Fruit fly (Drosophila melanogaster): ENCODE data around the gene SNF4Agamma.
A peak's percentile ranks its signal among the peaks of the same experiment; 100 is the strongest.

The SNF4Agamma gene

DNA sequence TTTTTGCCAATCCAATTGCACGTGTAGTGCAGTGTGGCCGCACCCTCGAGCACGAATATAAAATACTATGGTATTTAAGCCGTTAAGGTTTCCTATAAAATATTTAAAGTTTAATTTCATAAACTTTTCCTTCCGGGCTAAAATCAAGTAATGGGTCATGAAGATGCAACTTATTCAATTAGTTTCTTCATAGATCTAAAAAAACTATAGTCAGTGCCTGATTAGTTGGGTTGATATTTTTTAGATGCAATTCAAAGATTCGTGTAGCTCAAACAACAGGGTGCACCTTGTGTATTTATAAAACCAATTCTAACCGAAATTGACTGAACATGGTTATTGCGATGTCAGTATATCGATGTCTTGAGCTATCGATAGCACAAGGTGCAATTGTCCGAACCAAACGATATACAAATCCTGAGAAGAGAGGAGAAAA, 78.2 kb downstream of the SNF4Agamma start, which contains the start of the genes Smyd5 and Oga (continued):
- peak; percentile 93 for TF ChIP-seq CG7963 (GFP tag; IDR thresholded peaks at IDR 0.05; ENCODE audit: partially characterized antibody)
- peak; percentile 10 for TF ChIP-seq CG10462 (GFP tag; optimal IDR thresholded peaks at IDR 0.05)
- TF ChIP-seq ham (GFP tag; IDR thresholded peaks at IDR 0.05) = no peak
- TF ChIP-seq CG6683 (GFP tag; optimal IDR thresholded peaks at IDR 0.05) = no peak
- TF ChIP-seq Sox100B (GFP tag; optimal IDR thresholded peaks at IDR 0.05) = no peak
- TF ChIP-seq tll (GFP tag; optimal IDR thresholded peaks at IDR 0.05) = peak in 1 of 2 experiments; percentile 74
- TF ChIP-seq pb (GFP tag; optimal IDR thresholded peaks at IDR 0.05) = no peak
- TF ChIP-seq tap (tag; optimal IDR thresholded peaks at IDR 0.05) = no peak
- no peak for TF ChIP-seq shn (GFP tag; optimal IDR thresholded peaks at IDR 0.05)
- no peak for TF ChIP-seq CG10654 (GFP tag; optimal IDR thresholded peaks at IDR 0.05)
- TF ChIP-seq CG14860 (GFP tag; IDR thresholded peaks at IDR 0.05; ENCODE audit: partially characterized antibody) = peak; percentile 90
- TF ChIP-seq chif (GFP tag; optimal IDR thresholded peaks at IDR 0.05) = no peak
- peak; percentile 37; the same call in 1 of the 2 replicates for TF ChIP-seq vvl (GFP tag; IDR thresholded peaks at IDR 0.05)
- peak; percentile 90 for TF ChIP-seq inv (GFP tag; IDR thresholded peaks at IDR 0.05; ENCODE audit: partially characterized antibody)
- peak; percentile 17 to 43 for TF ChIP-seq dpn (GFP tag; optimal IDR thresholded peaks at IDR 0.05)
- TF ChIP-seq MBD-R2 (GFP tag; IDR thresholded peaks at IDR 0.05) = peak; percentile 68
- TF ChIP-seq bab2 (GFP tag; optimal IDR thresholded peaks at IDR 0.05) = no peak
- TF ChIP-seq TFAM (GFP tag; optimal IDR thresholded peaks at IDR 0.05) = no peak
- TF ChIP-seq CG9932 (GFP tag; IDR thresholded peaks at IDR 0.05) = peak; percentile 70
- TF ChIP-seq CG30020 (tag; optimal IDR thresholded peaks at IDR 0.05) = peak; percentile 88
- peak; percentile 100 for TF ChIP-seq CG6254 (GFP tag; optimal IDR thresholded peaks at IDR 0.05)
- TF ChIP-seq sc (optimal IDR thresholded peaks at IDR 0.05) = no peak
- no peak for TF ChIP-seq sc (GFP tag; optimal IDR thresholded peaks at IDR 0.05)
- TF ChIP-seq NK7.1 (GFP tag; optimal IDR thresholded peaks at IDR 0.05) = no peak
- TF ChIP-seq Adf1 (GFP tag; IDR thresholded peaks at IDR 0.05) = no peak
- TF ChIP-seq Ptx1 (GFP tag; IDR thresholded peaks at IDR 0.05) = 0 out of 2 replicates have a peak, but pooled peaks have one; percentile 16
- no peak for TF ChIP-seq tup (GFP tag; optimal IDR thresholded peaks at IDR 0.05)
- no peak for TF ChIP-seq CG12769 (tag; optimal IDR thresholded peaks at IDR 0.05)
- TF ChIP-seq rib (GFP tag; IDR thresholded peaks at IDR 0.05) = peak; percentile 19; the same call in 1 of the 2 replicates
- peak; percentile 54 for TF ChIP-seq CG13624 (GFP tag; optimal IDR thresholded peaks at IDR 0.05)
- peak; percentile 89 for TF ChIP-seq hbn (GFP tag; IDR thresholded peaks at IDR 0.05; ENCODE audit: partially characterized antibody)
- peak in 1 of 2 experiments; percentile 60 for TF ChIP-seq insv (GFP tag; optimal IDR thresholded peaks at IDR 0.05)
- no peak for TF ChIP-seq Aef1 (GFP tag; IDR thresholded peaks at IDR 0.05)
- TF ChIP-seq CG8359 (GFP tag; optimal IDR thresholded peaks at IDR 0.05; ENCODE audit: borderline replicate concordance) = no peak
- no peak for TF ChIP-seq CG11560 (tag; IDR thresholded peaks at IDR 0.05)
- peak; percentile 16 for TF ChIP-seq chn (GFP tag; optimal IDR thresholded peaks at IDR 0.05)
- TF ChIP-seq gt (GFP tag; IDR thresholded peaks at IDR 0.05) = no peak
- TF ChIP-seq CG10147 (GFP tag; optimal IDR thresholded peaks at IDR 0.05) = peak; percentile 34
- TF ChIP-seq hkb (optimal IDR thresholded peaks at IDR 0.05) = no peak
- TF ChIP-seq hkb (GFP tag; IDR thresholded peaks at IDR 0.05) = no peak
- TF ChIP-seq Hr78 (GFP tag; optimal IDR thresholded peaks at IDR 0.05) = no peak
- TF ChIP-seq CG3065 (GFP tag; optimal IDR thresholded peaks at IDR 0.05) = no peak
- peak; percentile 32 for TF ChIP-seq Nf-YC (tag; optimal IDR thresholded peaks at IDR 0.05)
- TF ChIP-seq dm (GFP tag; optimal IDR thresholded peaks at IDR 0.05) = peak; percentile 85
- TF ChIP-seq ttk (GFP tag; IDR thresholded peaks at IDR 0.05) = no peak
- TF ChIP-seq NC2β (GFP tag; optimal IDR thresholded peaks at IDR 0.05) = peak; percentile 33
- TF ChIP-seq Lim3 (GFP tag; IDR thresholded peaks at IDR 0.05) = no peak
- TF ChIP-seq Dp (GFP tag; optimal IDR thresholded peaks at IDR 0.05) = peak; percentile 60
- TF ChIP-seq da (GFP tag; optimal IDR thresholded peaks at IDR 0.05) = no peak
- peak; percentile 63 for TF ChIP-seq gfzf (GFP tag; optimal IDR thresholded peaks at IDR 0.05)
- no peak for TF ChIP-seq CG2889 (GFP tag; IDR thresholded peaks at IDR 0.05)
